Worm (Caenorhabditis elegans) whole organism, L4 larva: Measurements from ENCODE around the gene msp-152.

Experiments used
- arid-1 ChIP-seq: fragments of 200-800 bp; sonication (Bioruptor generic); conservative IDR thresholded peaks from 2 replicates; pipeline ENCODE4 v1.3.6; 2022; ENCODE audit warnings: missing genetic modification reagents, missing genetic modification characterization, missing compliant biosample characterization
- ces-1 ChIP-seq: fragments of 150-350 bp; sonication (generic microtip); optimal IDR thresholded peaks from 4 replicates; lab custom pipeline; 2014; ENCODE audit warnings: missing biosample characterization, missing genetic modification reagents, missing genetic modification characterization
- daf-19 ChIP-seq: fragments of 200-800 bp; sonication (Bioruptor generic); conservative IDR thresholded peaks from 2 replicates; pipeline ENCODE4 v1.3.6; 2022; ENCODE audit warnings: missing genetic modification characterization, missing compliant biosample characterization
- jun-1 ChIP-seq: fragments of 150-350 bp; optimal IDR thresholded peaks from 2 replicates; lab custom pipeline; 2014; ENCODE audit warnings: missing biosample characterization, missing genetic modification reagents, missing genetic modification characterization
- lin-39 ChIP-seq: fragments of 150-350 bp; optimal IDR thresholded peaks from 2 replicates; lab custom pipeline; 2014; ENCODE audit warnings: missing biosample characterization, missing genetic modification reagents, missing genetic modification characterization
- lsy-2 ChIP-seq, 2 experiments: fragments of 150-350 bp in 1 of 2; sonication (generic microtip) in 1 of 2; optimal IDR thresholded peaks; 2 replicates each; lab custom pipeline; 2014 to 2017; ENCODE audit warnings: missing biosample characterization in 2 of 2, missing genetic modification characterization in 2 of 2
- nhr-11 ChIP-seq: fragments of 150-350 bp; optimal IDR thresholded peaks from 2 replicates; lab custom pipeline; 2014; ENCODE audit warnings: missing biosample characterization, missing genetic modification characterization
- nhr-76 ChIP-seq: fragments of 150-350 bp; optimal IDR thresholded peaks from 2 replicates; lab custom pipeline; 2014; ENCODE audit warnings: missing biosample characterization, missing genetic modification characterization
- saeg-2 ChIP-seq: fragments of 200-800 bp; sonication (Bioruptor generic); IDR thresholded peaks from 2 replicates; pipeline ENCODE4 v1.3.6; 2022; ENCODE audit warnings: missing genetic modification reagents, missing genetic modification characterization, missing compliant biosample characterization
- tra-1 ChIP-seq: fragments of 200-800 bp; sonication (Bioruptor generic); IDR thresholded peaks from 2 replicates; pipeline ENCODE4 v1.3.6; 2022; ENCODE audit warnings: missing genetic modification reagents, missing genetic modification characterization, missing compliant biosample characterization
- ztf-11 ChIP-seq: fragments of 150-350 bp; optimal IDR thresholded peaks from 2 replicates; lab custom pipeline; 2014; ENCODE audit warnings: missing biosample characterization, missing genetic modification characterization

ce11 chrII:4905883-4906282 lies 26.9 kb upstream of the msp-152 start:
- TF ChIP-seq ces-1 (GFP tag; lab: Kevin White, UChicago) (no peak), lin-39 (tag; lab: Kevin White, UChicago) (no peak), nhr-11 (tag; lab: Kevin White, UChicago) (no peak), jun-1 (tag; lab: Kevin White, UChicago) (no peak), nhr-76 (tag; lab: Kevin White, UChicago) (no peak), arid-1 (no peak), tra-1 (GFP tag; lab: Robert Waterston, UW) (no peak), saeg-2 (GFP tag; lab: Robert Waterston, UW) (no peak), daf-19 (GFP tag; lab: Robert Waterston, UW) (no peak), lsy-2 (tag; optimal IDR thresholded peaks at IDR 0.05; lab: Kevin White, UChicago) (no peak), ztf-11 (no peak)
